Fruit fly (Drosophila melanogaster) S2 (cell line): ENCODE measurements around the gene X11Lbeta.

ENCODE experiments used
- CG8478 ChIP-seq: fragments of >200 bp; optimal IDR thresholded peaks from 2 replicates; lab custom pipeline; 2018
- CTCF ChIP-seq, 2 experiments: fragments of >200 bp; optimal IDR thresholded peaks; 2 replicates each; lab custom pipeline; 2018

dm6 chrX:10745590-10745953, 118.0 kb downstream of the X11Lbeta start:
- no peak for TF ChIP-seq CG8478 (lab: Kevin White, UChicago)
- no peak for TF ChIP-seq CTCF (optimal IDR thresholded peaks at IDR 0.05; lab: Kevin White, UChicago)
